Worm (Caenorhabditis elegans) whole organism, midembryonic: ENCODE data around the gene F45D11.11.

ENCODE experiments used
- T22C8.4 ChIP-seq: fragments of 200-800 bp; sonication (Bioruptor generic); IDR thresholded peaks from 2 replicates; pipeline ENCODE4 v1.3.6; 2022; ENCODE audit warnings: missing genetic modification characterization, missing compliant biosample characterization
- cog-1 ChIP-seq: sonication (generic microtip); optimal IDR thresholded peaks from 2 replicates; lab custom pipeline; 2016; ENCODE audit warnings: missing genetic modification characterization, missing compliant biosample characterization
- flt-1 ChIP-seq: fragments of 200-800 bp; sonication (Bioruptor generic); IDR thresholded peaks from 2 replicates; pipeline ENCODE4 v1.3.6; 2022; ENCODE audit warnings: missing genetic modification characterization, missing compliant biosample characterization
- klf-2 ChIP-seq: fragments of 200-800 bp; sonication (Bioruptor generic); conservative IDR thresholded peaks from 2 replicates; pipeline ENCODE4 v1.3.6; 2022; ENCODE audit warnings: missing genetic modification reagents, missing genetic modification characterization, missing compliant biosample characterization
- tab-1 ChIP-seq: fragments of 200-800 bp; sonication (Bioruptor generic); IDR thresholded peaks from 2 replicates; pipeline ENCODE4 v1.3.6; 2022; ENCODE audit warnings: missing genetic modification characterization, missing compliant biosample characterization
- ztf-23 ChIP-seq: fragments of 200-800 bp; sonication (Bioruptor generic); IDR thresholded peaks from 2 replicates; pipeline ENCODE4 v1.3.6; 2022; ENCODE audit warnings: missing genetic modification reagents, missing genetic modification characterization, missing compliant biosample characterization
- ztf-29 ChIP-seq: fragments of 200-800 bp; sonication (Bioruptor generic); IDR thresholded peaks from 2 replicates; pipeline ENCODE4 v1.3.6; 2022; ENCODE audit warnings: missing genetic modification reagents, missing genetic modification characterization, missing compliant biosample characterization

DNA sequence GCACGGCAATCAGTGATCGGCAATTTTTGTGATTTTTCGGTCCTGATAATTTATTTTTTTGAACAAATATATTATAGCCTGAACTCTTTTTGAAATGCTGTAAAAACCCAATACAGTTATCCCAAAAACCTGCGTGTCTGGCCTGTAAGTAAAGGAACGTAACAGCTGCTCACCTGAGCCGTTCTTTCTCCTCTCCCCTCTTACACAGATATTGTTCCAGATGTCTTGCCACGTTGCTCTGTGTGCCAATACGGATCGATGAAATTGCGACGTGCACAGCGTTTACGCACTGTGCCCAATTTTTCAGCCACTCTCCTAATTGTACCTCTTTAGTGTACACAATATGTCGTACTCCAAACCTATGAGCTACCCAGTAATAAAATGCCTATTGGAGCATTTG lies 37.4 kb downstream of the F45D11.11 start, which contains the start of gene sdz-4:
- TF ChIP-seq flt-1 (no peak), ztf-23 (GFP tag; lab: Robert Waterston, UW) (no peak), cog-1 (no peak), T22C8.4 (GFP tag; lab: Robert Waterston, UW) (no peak), tab-1 (GFP tag; lab: Robert Waterston, UW) (no peak), ztf-29 (GFP tag; lab: Robert Waterston, UW) (no peak), klf-2 (GFP tag; lab: Robert Waterston, UW) (no peak)
